Fruit fly (Drosophila melanogaster) whole organism, pupa: ENCODE measurements around the gene ppk18.

ENCODE experiments used
- CG10348 ChIP-seq: fragments of 200-800 bp; sonication (Bioruptor generic); IDR thresholded peaks from 2 replicates; pipeline ENCODE4 v1.3.6; 2022; ENCODE audit warnings: missing biosample characterization, missing genetic modification characterization
- CG12605 ChIP-seq: fragments of 200-800 bp; sonication (Bioruptor generic); IDR thresholded peaks from 2 replicates; pipeline ENCODE4 v1.3.6; 2022; ENCODE audit warnings: missing biosample characterization, missing genetic modification characterization
- CG13204 ChIP-seq: fragments of 200-800 bp; sonication (Bioruptor generic); optimal IDR thresholded peaks from 2 replicates; lab custom pipeline; 2018; ENCODE audit warnings: missing biosample characterization, mild to moderate bottlenecking, missing genetic modification characterization, moderate library complexity
- CG14655 ChIP-seq: fragments of 200-800 bp; sonication (Bioruptor generic); optimal IDR thresholded peaks from 3 replicates; lab custom pipeline; 2017; ENCODE audit warnings: mild to moderate bottlenecking, missing biosample characterization, missing genetic modification reagents, missing genetic modification characterization
- CG15710 ChIP-seq: fragments of 200-800 bp; sonication (Bioruptor generic); optimal IDR thresholded peaks from 2 replicates; lab custom pipeline; 2018; ENCODE audit warnings: missing biosample characterization, mild to moderate bottlenecking, missing genetic modification characterization, moderate library complexity
- CG17806 ChIP-seq: fragments of 200-800 bp; sonication (Bioruptor generic); optimal IDR thresholded peaks from 2 replicates; lab custom pipeline; 2018; ENCODE audit warnings: missing biosample characterization, mild to moderate bottlenecking, missing genetic modification characterization, moderate library complexity
- CG32121 ChIP-seq: fragments of 200-800 bp; sonication (Bioruptor generic); IDR thresholded peaks from 2 replicates; pipeline ENCODE4 v1.3.6; 2022; ENCODE audit warnings: missing biosample characterization, missing genetic modification characterization
- CG34367 ChIP-seq: fragments of 200-800 bp; sonication (Bioruptor generic); optimal IDR thresholded peaks from 2 replicates; lab custom pipeline; 2018; ENCODE audit warnings: missing biosample characterization, mild to moderate bottlenecking, missing genetic modification characterization
- CG4496 ChIP-seq: fragments of 200-800 bp; sonication (Bioruptor generic); IDR thresholded peaks from 3 replicates; pipeline ENCODE4 v1.3.6; 2022; ENCODE audit warnings: missing biosample characterization, missing genetic modification characterization
- CG8159 ChIP-seq: fragments of 200-800 bp; sonication (Bioruptor generic); optimal IDR thresholded peaks from 3 replicates; lab custom pipeline; 2018; ENCODE audit warnings: missing biosample characterization, mild to moderate bottlenecking, missing genetic modification characterization, moderate library complexity
- CG8301 ChIP-seq: fragments of 200-800 bp; sonication (Bioruptor generic); optimal IDR thresholded peaks from 2 replicates; lab custom pipeline; 2018; ENCODE audit warnings: missing biosample characterization, mild to moderate bottlenecking, missing genetic modification characterization
- CG9948 ChIP-seq: fragments of 200-800 bp; sonication (Bioruptor generic); optimal IDR thresholded peaks from 2 replicates; lab custom pipeline; 2018; ENCODE audit warnings: missing biosample characterization, mild to moderate bottlenecking, missing genetic modification characterization, moderate library complexity
- D1 ChIP-seq: fragments of 200-800 bp; sonication (Bioruptor generic); optimal IDR thresholded peaks from 2 replicates; lab custom pipeline; 2018; ENCODE audit warnings: missing biosample characterization, mild to moderate bottlenecking, missing genetic modification characterization, moderate library complexity
- EcR ChIP-seq: fragments of 200-800 bp; sonication (Bioruptor generic); optimal IDR thresholded peaks from 3 replicates; lab custom pipeline; 2019; ENCODE audit warnings: missing biosample characterization, missing genetic modification characterization, mild to moderate bottlenecking, moderate library complexity, missing genetic modification reagents
- Ets98B ChIP-seq: fragments of 200-800 bp; sonication (Bioruptor generic); IDR thresholded peaks from 2 replicates; pipeline ENCODE4 v1.3.6; 2022; ENCODE audit warnings: missing biosample characterization, missing genetic modification characterization
- Pif1A ChIP-seq: fragments of 200-800 bp; sonication (Bioruptor generic); optimal IDR thresholded peaks from 3 replicates; lab custom pipeline; 2016; ENCODE audit warnings: missing biosample characterization, missing genetic modification characterization
- Pif1B ChIP-seq: fragments of 200-800 bp; sonication (Bioruptor generic); optimal IDR thresholded peaks from 3 replicates; lab custom pipeline; 2016; ENCODE audit warnings: missing biosample characterization, missing genetic modification characterization
- Snoo ChIP-seq: fragments of 200-800 bp; sonication (Bioruptor generic); optimal IDR thresholded peaks from 3 replicates; lab custom pipeline; 2017; ENCODE audit warnings: missing biosample characterization, mild to moderate bottlenecking, missing genetic modification characterization, inconsistent platforms
- fd96Ca ChIP-seq: fragments of 200-800 bp; sonication (Bioruptor generic); IDR thresholded peaks from 3 replicates; pipeline ENCODE4 v1.3.6; 2022; ENCODE audit warnings: missing biosample characterization, missing genetic modification characterization
- gl ChIP-seq: fragments of 200-800 bp; sonication (Bioruptor generic); optimal IDR thresholded peaks from 2 replicates; lab custom pipeline; 2018; ENCODE audit warnings: missing biosample characterization, mild to moderate bottlenecking, missing genetic modification characterization
- rn ChIP-seq: fragments of 200-800 bp; sonication (Bioruptor generic); IDR thresholded peaks from 2 replicates; pipeline ENCODE4 v1.3.6; 2022; ENCODE audit warnings: missing biosample characterization, missing genetic modification characterization

Gene ppk18

DNA sequence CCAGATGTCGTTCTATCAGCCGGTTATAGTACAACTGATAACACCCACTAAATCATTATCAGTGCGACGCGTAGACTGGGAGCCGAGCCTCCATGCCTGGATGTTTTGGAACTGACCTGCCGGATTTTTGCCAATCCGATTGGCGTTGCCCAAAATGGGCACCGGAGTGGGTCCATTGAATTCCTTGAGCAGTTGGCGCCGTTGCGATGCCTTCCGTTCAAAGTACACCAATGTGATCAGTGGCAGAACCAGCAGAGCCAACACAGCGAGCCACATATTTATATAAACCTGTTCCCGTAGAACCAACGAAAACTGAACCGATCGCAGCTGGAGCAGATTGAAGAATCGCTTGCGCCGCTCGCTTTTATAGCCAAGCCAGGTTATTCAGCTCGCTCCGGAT, 21.1 kb downstream of the ppk18 start, which contains the start of gene Cyp4e3:
TSS of gene Cyp4e3 (minus strand) at position 327 of the 400 bp plus-strand sequence.
- TF ChIP-seq Snoo (tag; lab: Kevin White, UChicago) = no peak
- peak; percentile 22; the same call in 1 of the 3 replicates for TF ChIP-seq CG4496 (GFP tag; lab: Robert Waterston, UW)

DNA sequence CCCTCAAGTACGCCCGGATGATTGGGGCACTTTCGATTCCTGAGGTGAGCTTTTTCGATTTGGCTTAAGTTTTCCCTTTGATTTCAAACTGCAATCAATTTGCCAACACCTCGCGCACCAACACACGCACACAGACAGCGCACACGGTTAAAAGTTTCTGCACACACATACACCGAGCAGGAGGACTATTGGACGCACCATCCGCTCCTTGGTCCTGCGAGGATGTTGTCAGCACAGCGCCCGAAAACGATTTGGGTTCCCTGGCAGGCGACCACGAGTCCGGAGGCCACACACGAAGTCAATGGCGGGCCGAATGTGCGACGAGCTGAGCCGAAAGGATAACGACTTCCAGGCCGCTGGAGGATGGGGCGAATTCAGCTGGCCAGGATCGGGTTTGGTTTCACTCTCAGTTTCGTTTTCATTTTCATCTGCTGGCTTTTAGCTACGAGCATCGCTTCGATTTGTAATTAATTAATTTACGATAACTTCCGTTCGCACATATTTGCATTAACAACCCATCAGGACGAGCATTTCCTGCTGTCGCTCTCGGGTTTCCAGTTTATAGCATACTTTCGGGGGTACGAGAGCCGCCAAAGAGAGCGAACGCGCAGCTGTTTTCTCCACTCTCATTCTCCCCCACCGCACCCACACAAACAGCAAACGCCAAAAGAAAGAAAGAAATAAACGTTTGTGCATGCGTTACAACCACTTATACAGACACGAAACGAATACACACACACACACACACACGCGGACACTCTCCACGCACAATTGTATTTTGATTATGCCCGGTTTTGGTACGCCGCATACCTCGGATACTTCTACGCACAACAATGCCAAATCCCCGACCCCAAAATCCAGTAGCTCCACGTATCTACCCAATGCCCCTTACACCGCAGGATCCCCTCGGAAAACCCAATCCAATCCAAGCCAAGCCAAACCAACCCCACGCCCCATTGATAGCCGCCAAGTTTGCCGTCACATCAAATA, 24.3 kb downstream of the ppk18 start, which contains the start of gene Nckx30C:
TSS of gene Nckx30C (minus strand) at position 260 of the 990 bp plus-strand sequence.
- TF ChIP-seq CG12605 (GFP tag; lab: Robert Waterston, UW) = no peak
- TF ChIP-seq D1 = no peak
- no peak for TF ChIP-seq gl
- no peak for TF ChIP-seq CG9948
- no peak for TF ChIP-seq CG32121 (GFP tag; lab: Robert Waterston, UW)
- no peak for TF ChIP-seq CG8301 (tag; lab: Kevin White, UChicago)
- TF ChIP-seq EcR = no peak

DNA sequence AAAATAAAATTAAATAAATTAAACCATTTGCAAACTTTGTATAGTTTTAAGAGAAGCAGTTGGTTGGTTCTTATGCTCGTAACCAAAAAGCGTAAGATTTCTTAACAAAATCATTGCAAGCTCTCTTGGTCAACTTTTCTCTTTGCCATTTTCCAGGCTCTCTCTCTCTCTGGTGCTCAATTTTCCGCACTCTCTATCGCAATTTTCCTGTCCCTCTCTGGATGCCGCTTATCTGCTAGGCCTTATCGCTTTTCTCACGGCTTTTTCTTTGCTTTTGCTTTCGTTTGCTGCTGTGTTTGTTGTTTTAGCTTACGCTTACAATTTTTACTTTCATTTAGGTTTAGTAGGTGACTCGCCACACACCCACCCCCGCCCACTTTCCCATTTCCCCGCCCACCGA, 26.2 kb downstream of the ppk18 start:
- 0 out of 3 replicates have a peak, but pooled peaks have one; percentile 23 for TF ChIP-seq fd96Ca (GFP tag; lab: Robert Waterston, UW)
- peak; percentile 12 for TF ChIP-seq CG8301 (tag; lab: Kevin White, UChicago)
- TF ChIP-seq CG9948 = no peak
- peak; percentile 43 for TF ChIP-seq CG14655 (GFP tag; lab: Kevin White, UChicago)

DNA sequence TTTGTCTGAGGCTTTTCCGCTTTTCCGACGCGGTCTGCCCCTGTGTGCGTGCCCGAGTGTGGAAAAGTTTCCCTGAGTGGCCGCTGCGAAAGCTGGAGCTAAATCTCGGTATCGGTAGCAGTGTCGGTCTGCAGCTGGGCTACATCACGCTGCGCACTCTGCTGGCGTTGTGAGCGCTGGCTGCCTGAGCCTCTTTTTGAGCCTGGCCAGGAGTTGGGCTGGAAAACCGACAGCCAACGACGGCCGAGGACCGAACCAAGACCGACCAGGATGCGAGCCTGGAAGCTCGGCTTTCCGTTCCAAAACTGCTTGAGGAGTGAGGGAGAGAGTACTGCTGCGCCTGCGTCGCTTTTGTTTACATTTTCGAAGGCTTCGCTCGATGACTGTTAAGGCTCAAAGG, 27.0 kb downstream of the ppk18 start:
- TF ChIP-seq Pif1A (no peak), Snoo (tag; lab: Kevin White, UChicago) (no peak), Pif1B (GFP tag; lab: Kevin White, UChicago) (no peak), CG13204 (GFP tag; lab: Kevin White, UChicago) (no peak), CG12605 (GFP tag; lab: Robert Waterston, UW) (no peak), CG10348 (GFP tag; lab: Robert Waterston, UW) (no peak), CG9948 (no peak), rn (no peak), CG34367 (no peak), CG8159 (no peak)

DNA sequence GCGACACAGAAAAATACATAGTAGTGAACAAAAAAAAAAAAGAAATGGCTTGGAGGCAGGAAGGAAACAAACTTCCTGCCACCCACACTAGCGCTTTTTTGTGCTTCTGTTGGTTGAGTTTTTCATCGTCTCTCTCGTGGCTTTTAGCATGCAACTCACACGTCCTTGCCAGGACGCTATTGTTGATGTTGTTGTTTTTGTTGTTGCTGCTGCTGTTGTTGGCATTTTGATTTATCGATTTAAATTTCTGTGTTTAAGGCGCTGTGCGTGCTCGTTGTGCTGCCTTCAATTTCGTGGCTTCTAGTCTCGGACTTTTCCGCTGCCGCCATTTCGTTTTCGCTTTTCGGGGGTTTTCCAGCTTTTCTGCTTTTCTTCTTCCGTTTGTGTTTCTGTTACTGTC, 31.1 kb downstream of the ppk18 start:
- no peak for TF ChIP-seq CG13204 (GFP tag; lab: Kevin White, UChicago)
- no peak for TF ChIP-seq CG12605 (GFP tag; lab: Robert Waterston, UW)
- no peak for TF ChIP-seq Pif1A
- TF ChIP-seq CG14655 (GFP tag; lab: Kevin White, UChicago) = no peak
- no peak for TF ChIP-seq CG34367
- TF ChIP-seq CG17806 (tag; lab: Kevin White, UChicago) = no peak
- no peak for TF ChIP-seq Pif1B (GFP tag; lab: Kevin White, UChicago)
- TF ChIP-seq CG4496 (GFP tag; lab: Robert Waterston, UW) = no peak
- no peak for TF ChIP-seq CG32121 (GFP tag; lab: Robert Waterston, UW)
- no peak for TF ChIP-seq CG8301 (tag; lab: Kevin White, UChicago)
- no peak for TF ChIP-seq D1
- no peak for TF ChIP-seq CG8159
- no peak for TF ChIP-seq gl
- no peak for TF ChIP-seq fd96Ca (GFP tag; lab: Robert Waterston, UW)
- no peak for TF ChIP-seq CG15710 (tag; lab: Kevin White, UChicago)

DNA sequence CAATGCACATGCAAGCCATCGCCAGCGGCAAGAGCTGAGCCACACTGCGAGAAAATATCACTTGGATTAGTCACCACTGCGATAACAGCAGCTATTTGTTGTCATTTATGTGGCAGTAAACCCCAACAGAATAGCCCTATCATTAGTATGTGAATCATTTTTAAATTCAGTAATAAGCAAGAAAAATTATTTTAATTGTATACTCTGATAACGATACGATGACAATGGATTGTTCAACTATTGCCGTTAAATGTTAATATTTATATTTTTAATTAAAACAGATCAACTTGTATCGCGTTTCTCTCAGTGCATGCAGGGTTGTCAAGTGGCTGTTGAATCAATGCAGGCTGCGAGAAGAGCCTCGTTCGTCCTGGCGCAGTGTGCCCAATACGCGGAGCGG, 33.0 kb downstream of the ppk18 start:
- peak; percentile 42 for TF ChIP-seq CG15710 (tag; lab: Kevin White, UChicago)
- peak; percentile 44; the same call in 1 of the 3 replicates for TF ChIP-seq CG4496 (GFP tag; lab: Robert Waterston, UW)
- TF ChIP-seq CG12605 (GFP tag; lab: Robert Waterston, UW) = no peak
- no peak for TF ChIP-seq CG34367
- no peak for TF ChIP-seq Pif1B (GFP tag; lab: Kevin White, UChicago)
- TF ChIP-seq Pif1A = no peak
- no peak for TF ChIP-seq CG10348 (GFP tag; lab: Robert Waterston, UW)
- no peak for TF ChIP-seq Snoo (tag; lab: Kevin White, UChicago)
- TF ChIP-seq CG32121 (GFP tag; lab: Robert Waterston, UW) = peak; percentile 17; the same call in 1 of the 2 replicates
- peak; percentile 47 for TF ChIP-seq CG17806 (tag; lab: Kevin White, UChicago)
- TF ChIP-seq D1 = no peak
- TF ChIP-seq rn = no peak; the same call in 1 of the 2 replicates
- TF ChIP-seq fd96Ca (GFP tag; lab: Robert Waterston, UW) = peak; percentile 59; the same call in 2 of the 3 replicates
- no peak for TF ChIP-seq EcR
- peak; percentile 49 for TF ChIP-seq CG8301 (tag; lab: Kevin White, UChicago)
- no peak for TF ChIP-seq CG13204 (GFP tag; lab: Kevin White, UChicago)
- peak; percentile 59 for TF ChIP-seq CG14655 (GFP tag; lab: Kevin White, UChicago)
- TF ChIP-seq CG9948 = peak; percentile 37
- no peak for TF ChIP-seq gl
- no peak for TF ChIP-seq Ets98B (GFP tag; lab: Robert Waterston, UW)
- peak; percentile 61 for TF ChIP-seq CG8159
